Worm (Caenorhabditis elegans): ENCODE data around the gene mrpl-20.

DNA sequence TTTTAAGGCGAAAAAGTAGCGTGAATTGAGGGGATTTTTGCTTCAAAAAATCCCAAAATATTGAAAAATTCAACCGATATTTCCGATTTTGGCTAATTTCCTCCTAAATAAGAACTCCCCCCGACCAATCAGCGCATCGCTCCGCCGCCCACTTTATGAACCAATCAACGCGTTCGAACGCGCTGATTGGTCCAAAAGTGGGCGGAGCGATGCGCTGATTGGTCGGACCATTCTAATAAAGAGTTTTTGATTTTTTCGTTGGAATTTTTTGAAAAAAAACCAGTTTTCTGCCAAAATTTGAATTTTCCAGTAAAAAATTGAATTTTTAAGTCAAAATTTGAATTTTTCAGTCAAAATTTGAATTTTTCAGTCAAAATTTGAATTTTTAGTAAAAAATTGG lies 16.8 kb upstream of the mrpl-20 start:
- no peak for TF ChIP-seq cog-1 (tag; optimal IDR thresholded peaks at IDR 0.05)
- TF ChIP-seq ref-1 (GFP tag; conservative IDR thresholded peaks at IDR 0.05), result no peak
- TF ChIP-seq med-1 (GFP tag; optimal IDR thresholded peaks at IDR 0.05; ENCODE audit: insufficient read depth), result no peak
- no peak for TF ChIP-seq ztf-23 (GFP tag; IDR thresholded peaks at IDR 0.05)

Data from whole organism, midembryonic.